Worm (Caenorhabditis elegans) whole organism, late embryonic: ENCODE measurements around the gene apn-1.

Source experiments
- K09A11.1 ChIP-seq: sonication (generic microtip); optimal IDR thresholded peaks from 2 replicates; lab custom pipeline; 2017; ENCODE audit warnings: antibody characterized with exemption, mild to moderate bottlenecking, missing genetic modification characterization, missing compliant biosample characterization; ENCODE audit not compliant: insufficient read depth
- ahr-1 ChIP-seq: sonication (generic microtip); optimal IDR thresholded peaks from 2 replicates; lab custom pipeline; 2016; ENCODE audit warnings: missing genetic modification characterization, missing compliant biosample characterization
- dmd-4 ChIP-seq: sonication (generic microtip); optimal IDR thresholded peaks from 2 replicates; lab custom pipeline; 2016; ENCODE audit warnings: borderline replicate concordance, missing genetic modification characterization, missing compliant biosample characterization
- nhr-11 ChIP-seq: fragments of 150-350 bp; optimal IDR thresholded peaks from 2 replicates; lab custom pipeline; 2014; ENCODE audit warnings: missing biosample characterization, missing genetic modification characterization
- sdc-2 ChIP-seq: sonication (generic microtip); optimal IDR thresholded peaks from 2 replicates; lab custom pipeline; 2016; ENCODE audit warnings: missing genotype, missing genetic modification characterization, missing compliant biosample characterization
- unc-86 ChIP-seq: sonication (generic microtip); optimal IDR thresholded peaks from 2 replicates; lab custom pipeline; 2016; ENCODE audit warnings: missing genetic modification characterization, missing compliant biosample characterization

The apn-1 gene

ce11 chrII:8093914-8094313 lies 46.5 kb downstream of the apn-1 start:
- TF ChIP-seq unc-86 (no peak), dmd-4 (no peak), nhr-11 (tag; lab: Kevin White, UChicago) (no peak), K09A11.1 (tag; lab: Kevin White, UChicago) (no peak), ahr-1 (no peak), sdc-2 (tag; lab: Kevin White, UChicago) (no peak)
